Worm (Caenorhabditis elegans) whole organism, early embryonic: Measurements from ENCODE around the gene str-74.

Experiments
- B0310.2 ChIP-seq: sonication (generic microtip); optimal IDR thresholded peaks from 2 replicates; lab custom pipeline; 2016; ENCODE audit warnings: mild to moderate bottlenecking, missing genetic modification characterization, missing compliant biosample characterization
- F13C5.2 ChIP-seq: sonication (generic microtip); optimal IDR thresholded peaks from 2 replicates; lab custom pipeline; 2017; ENCODE audit warnings: mild to moderate bottlenecking, missing genetic modification characterization, inconsistent platforms, missing compliant biosample characterization
- aly-1 ChIP-seq: sonication (generic microtip); optimal IDR thresholded peaks from 2 replicates; lab custom pipeline; 2016; ENCODE audit warnings: missing genetic modification characterization, missing compliant biosample characterization
- ama-1 ChIP-seq: fragments of 150-350 bp; optimal IDR thresholded peaks from 2 replicates; lab custom pipeline; 2014
- ceh-13 ChIP-seq: fragments of 200-800 bp; sonication (Bioruptor generic); optimal IDR thresholded peaks from 2 replicates; lab custom pipeline; 2018; ENCODE audit warnings: mild to moderate bottlenecking, missing genetic modification characterization, missing compliant biosample characterization
- ceh-36 ChIP-seq: sonication (generic microtip); optimal IDR thresholded peaks from 2 replicates; lab custom pipeline; 2016; ENCODE audit warnings: missing genetic modification characterization, inconsistent platforms, missing compliant biosample characterization
- ets-7 ChIP-seq: sonication (generic microtip); optimal IDR thresholded peaks from 2 replicates; lab custom pipeline; 2016; ENCODE audit warnings: missing genotype, missing genetic modification characterization, missing compliant biosample characterization
- flt-1 ChIP-seq: fragments of 200-800 bp; sonication (Bioruptor generic); IDR thresholded peaks from 2 replicates; pipeline ENCODE4 v1.3.6; 2022; ENCODE audit warnings: missing genetic modification characterization, missing compliant biosample characterization
- hmbx-1 ChIP-seq: sonication (generic microtip); optimal IDR thresholded peaks from 2 replicates; lab custom pipeline; 2016; ENCODE audit warnings: mild to moderate bottlenecking, missing genetic modification characterization, missing compliant biosample characterization
- hmg-4 ChIP-seq: fragments of 200-800 bp; sonication (Bioruptor generic); optimal IDR thresholded peaks from 2 replicates; lab custom pipeline; 2018; ENCODE audit warnings: mild to moderate bottlenecking, missing genetic modification characterization, missing compliant biosample characterization
- hnd-1 ChIP-seq: sonication (generic microtip); optimal IDR thresholded peaks from 2 replicates; lab custom pipeline; 2016; ENCODE audit warnings: missing genetic modification characterization, missing compliant biosample characterization
- pes-1 ChIP-seq: fragments of 200-800 bp; sonication (Bioruptor generic); IDR thresholded peaks from 2 replicates; pipeline ENCODE4 v1.3.6; 2022; ENCODE audit warnings: missing genetic modification reagents, missing genetic modification characterization, missing compliant biosample characterization
- scrt-1 ChIP-seq: fragments of 200-800 bp; sonication (Bioruptor generic); IDR thresholded peaks from 2 replicates; pipeline ENCODE4 v1.3.6; 2022; ENCODE audit warnings: missing genetic modification characterization, missing compliant biosample characterization
- sea-1 ChIP-seq: fragments of 200-800 bp; sonication (Bioruptor generic); conservative IDR thresholded peaks from 2 replicates; pipeline ENCODE4 v1.3.6; 2022; ENCODE audit warnings: missing genetic modification characterization, missing compliant biosample characterization
- tbx-11 ChIP-seq: fragments of 200-800 bp; sonication (Bioruptor generic); IDR thresholded peaks from 2 replicates; pipeline ENCODE4 v1.3.6; 2022; ENCODE audit warnings: missing genetic modification characterization, missing compliant biosample characterization
- tbx-37 ChIP-seq: fragments of 200-800 bp; sonication (Bioruptor generic); conservative IDR thresholded peaks from 2 replicates; pipeline ENCODE4 v1.3.6; 2022; ENCODE audit warnings: missing genetic modification reagents, missing genetic modification characterization, missing compliant biosample characterization
- tra-4 ChIP-seq: sonication (generic microtip); optimal IDR thresholded peaks from 2 replicates; lab custom pipeline; 2017; ENCODE audit warnings: missing genetic modification characterization, missing compliant biosample characterization

str-74 gene

DNA sequence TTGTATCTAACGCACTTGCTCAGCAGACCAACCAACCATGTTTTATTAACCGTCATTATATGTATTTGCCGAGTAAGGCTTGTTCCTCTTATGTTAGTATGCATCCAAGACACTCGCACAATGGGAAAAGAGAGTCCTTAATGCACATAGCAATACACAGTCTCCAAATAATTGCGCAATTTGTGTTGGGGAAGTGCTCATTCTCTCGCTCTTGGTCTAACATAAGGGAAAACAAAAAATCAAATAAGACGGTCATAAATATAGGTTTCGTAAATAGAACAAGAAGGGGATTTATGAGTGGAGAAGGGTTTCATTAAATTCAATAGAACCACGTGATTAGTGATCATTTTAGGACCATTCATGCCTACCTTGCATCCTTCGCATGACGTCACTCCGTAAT, 37.3 kb downstream of the str-74 start:
- no peak for TF ChIP-seq ama-1
- TF ChIP-seq ceh-13 (GFP tag; lab: Kevin White, UChicago) = peak; percentile 11
- TF ChIP-seq pes-1 (GFP tag; lab: Robert Waterston, UW) = peak; percentile 51; the same call in 1 of the 2 replicates

DNA sequence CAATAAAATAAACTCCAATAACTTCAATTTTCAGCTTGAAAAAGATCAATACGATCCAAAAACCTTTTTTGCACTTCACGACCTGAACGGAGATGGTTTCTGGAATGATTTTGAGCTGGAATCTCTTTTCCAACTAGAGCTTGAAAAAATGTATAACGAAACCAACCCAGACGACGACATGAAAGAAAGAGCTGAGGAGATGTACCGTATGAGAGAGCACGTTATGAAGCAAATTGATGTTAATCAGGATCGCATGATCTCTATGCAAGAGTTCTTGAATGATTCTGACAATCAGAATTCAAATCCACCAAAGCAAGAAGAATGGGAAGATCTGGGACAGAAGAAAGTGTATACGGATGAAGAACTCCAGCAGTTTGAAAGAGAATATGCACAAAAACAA, 41.6 kb downstream of the str-74 start:
- TF ChIP-seq F13C5.2 (tag; lab: Kevin White, UChicago) (no peak), tbx-37 (GFP tag; lab: Robert Waterston, UW) (no peak), ceh-36 (tag; lab: Kevin White, UChicago) (no peak), ets-7 (no peak), aly-1 (tag; lab: Kevin White, UChicago) (no peak), tbx-11 (GFP tag; lab: Robert Waterston, UW) (no peak), ceh-13 (GFP tag; lab: Kevin White, UChicago) (no peak), hnd-1 (tag; lab: Kevin White, UChicago) (no peak), flt-1 (GFP tag; lab: Robert Waterston, UW) (no peak), sea-1 (no peak), tra-4 (no peak), pes-1 (GFP tag; lab: Robert Waterston, UW) (no peak), hmg-4 (GFP tag; lab: Kevin White, UChicago) (no peak), scrt-1 (GFP tag; lab: Robert Waterston, UW) (no peak), B0310.2 (tag; lab: Kevin White, UChicago) (no peak), ama-1 (no peak)

ce11 chrX:10197204-10197756, 43.6 kb downstream of the str-74 start, which contains the start of gene nucb-1:
nucb-1 (plus strand) TSS chrX:10197706.
- TF ChIP-seq ets-7 (no peak), ceh-13 (GFP tag; lab: Kevin White, UChicago) (no peak), hmg-4 (GFP tag; lab: Kevin White, UChicago) (peak; percentile 5), scrt-1 (GFP tag; lab: Robert Waterston, UW) (no peak), hmbx-1 (tag; lab: Kevin White, UChicago) (no peak), flt-1 (GFP tag; lab: Robert Waterston, UW) (no peak)

ce11 chrX:10194327-10195096, 46.3 kb downstream of the str-74 start, which contains the start of gene myrf-2:
myrf-2 (minus strand) TSS chrX:10194377.
- TF ChIP-seq aly-1 (tag; lab: Kevin White, UChicago) = no peak
- TF ChIP-seq B0310.2 (tag; lab: Kevin White, UChicago) = no peak

DNA sequence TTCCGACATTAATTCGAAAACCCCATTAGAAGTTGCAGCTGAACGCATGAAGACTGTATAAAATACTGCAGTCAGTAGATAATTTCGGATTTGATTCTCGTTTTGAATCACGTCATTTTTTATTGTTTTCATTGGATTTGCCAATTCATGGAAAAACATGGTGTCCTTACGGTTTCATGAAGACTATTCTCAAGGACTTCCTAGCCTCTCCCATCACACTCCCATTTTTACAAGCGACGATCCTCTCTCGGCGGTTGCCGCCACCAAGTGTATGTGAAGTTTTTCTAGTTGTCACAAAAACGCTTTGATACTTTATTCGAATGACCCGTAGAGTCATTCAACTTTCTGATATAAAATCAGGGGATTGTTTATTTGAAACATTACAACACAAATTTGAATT, 51.0 kb downstream of the str-74 start:
- no peak for TF ChIP-seq scrt-1 (GFP tag; lab: Robert Waterston, UW)
